Fruit fly (Drosophila melanogaster) ovary, adult (tissue): ENCODE measurements around the gene Capr.
A peak's percentile ranks its signal among the peaks of the same experiment; 100 is the strongest.

ENCODE experiments used
- CG17801 ChIP-seq: fragments of 200-800 bp; optimal IDR thresholded peaks from 2 replicates; lab custom pipeline; 2019; ENCODE audit warnings: missing biosample characterization, mild to moderate bottlenecking, missing genetic modification characterization, moderate library complexity; ENCODE audit not compliant: partially characterized antibody

Gene Capr

dm6 chr3L:18672986-18673633, at the start of gene Capr:
Gene Capr, minus strand, starts transcription at chr3L:18673324.
- TF ChIP-seq CG17801, result peak; percentile 60

- no peak for TF ChIP-seq CG17801
Measured at dm6 chr3L:18698312-18698711, 25.2 kb upstream of the Capr start, which contains the start of gene Dic4. Gene Dic4, minus strand, starts transcription at chr3L:18698412.

- no peak for TF ChIP-seq CG17801
Measured at dm6 chr3L:18693887-18694286, 20.8 kb upstream of the Capr start, which contains the start of gene CG6893. Gene CG6893, plus strand, starts transcription at chr3L:18694187.

- TF ChIP-seq CG17801, result no peak
Measured at dm6 chr3L:18686220-18686801, 13.2 kb upstream of the Capr start, which contains the start of gene Cyp12c1. Gene Cyp12c1, minus strand, starts transcription at chr3L:18686319.

dm6 chr3L:18683846-18684245, 10.7 kb upstream of the Capr start, which contains the start of gene Chmp1:
Gene Chmp1, minus strand, starts transcription at chr3L:18684061.
- peak; percentile 52 for TF ChIP-seq CG17801

dm6 chr3L:18681550-18682217, 8.6 kb upstream of the Capr start, which contains the start of the genes Sgf11 and CG32202:
Gene Sgf11, minus strand, starts transcription at chr3L:18681836.
Gene CG32202, plus strand, starts transcription at chr3L:18682184.
- TF ChIP-seq CG17801, result peak; percentile 57

dm6 chr3L:18675363-18675866, 2.3 kb upstream of the Capr start, which contains the start of the genes GNBP2 and GNBP1:
Gene GNBP2, minus strand, starts transcription at chr3L:18675413.
Gene GNBP1, plus strand, starts transcription at chr3L:18675800.
- TF ChIP-seq CG17801, result peak; percentile 40

- peak; percentile 11 for TF ChIP-seq CG17801
Measured at dm6 chr3L:18672203-18672602, 921 bp downstream of the Capr start.

- no peak for TF ChIP-seq CG17801
Measured at dm6 chr3L:18669874-18670273, 3.2 kb downstream of the Capr start.

- no peak for TF ChIP-seq CG17801
Measured at dm6 chr3L:18667115-18667514, 6.0 kb downstream of the Capr start, which contains the start of gene CG42495. Gene CG42495, plus strand, starts transcription at chr3L:18667361.

dm6 chr3L:18665594-18665993, 7.5 kb downstream of the Capr start:
- TF ChIP-seq CG17801, result no peak

dm6 chr3L:18653737-18654136, 19.4 kb downstream of the Capr start:
- no peak for TF ChIP-seq CG17801

- TF ChIP-seq CG17801, result no peak
Measured at dm6 chr3L:18643222-18643621, 29.9 kb downstream of the Capr start.

- peak; percentile 38 for TF ChIP-seq CG17801
Measured at dm6 chr3L:18640584-18641527, 32.3 kb downstream of the Capr start.

dm6 chr3L:18638487-18638886, 34.6 kb downstream of the Capr start:
- no peak for TF ChIP-seq CG17801

dm6 chr3L:18638043-18638442, 35.1 kb downstream of the Capr start:
- TF ChIP-seq CG17801, result no peak
